Fruit fly (Drosophila melanogaster): ENCODE results near the gene CG32241.

DNA sequence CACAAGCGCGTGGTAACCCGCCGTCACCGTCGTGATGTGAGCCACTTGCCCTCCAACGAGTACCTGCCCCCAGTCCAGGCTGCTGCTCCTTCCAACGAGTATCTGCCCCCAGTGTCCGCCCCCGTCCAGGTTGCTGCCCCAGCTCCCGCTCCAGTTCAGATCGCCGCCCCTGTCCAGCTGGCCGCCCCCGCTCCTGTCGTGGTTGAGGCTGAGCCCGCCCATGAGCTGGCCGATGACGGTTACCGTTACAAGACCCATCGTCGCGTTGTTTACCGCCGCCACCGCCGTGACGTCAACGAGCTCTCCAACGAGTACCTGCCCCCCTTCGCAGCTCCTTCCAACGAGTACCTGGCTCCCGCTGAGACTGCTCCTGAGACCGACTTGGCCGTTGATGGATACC is 14.3 kb upstream of the CG32241 start:
- TF ChIP-seq kay (GFP tag; ENCODE audit: borderline replicate concordance) (no peak), CG7045 (GFP tag; optimal IDR thresholded peaks at IDR 0.05) (no peak), ovo (GFP tag; optimal IDR thresholded peaks at IDR 0.05) (no peak), Crg-1 (GFP tag; optimal IDR thresholded peaks at IDR 0.05) (no peak), bab1 (GFP tag; optimal IDR thresholded peaks at IDR 0.05) (no peak), pad (GFP tag; optimal IDR thresholded peaks at IDR 0.05) (no peak), CG14711 (tag; optimal IDR thresholded peaks at IDR 0.05) (no peak), CG33017 (tag; optimal IDR thresholded peaks at IDR 0.05) (no peak), cic (GFP tag; optimal IDR thresholded peaks at IDR 0.05) (no peak), Mnt (GFP tag; optimal IDR thresholded peaks at IDR 0.05) (no peak), toe (GFP tag; optimal IDR thresholded peaks at IDR 0.05) (no peak), CG11617 (GFP tag; optimal IDR thresholded peaks at IDR 0.05) (no peak)
